Fruit fly (Drosophila melanogaster): ENCODE data around the gene CG31495.

Gene CG31495

DNA sequence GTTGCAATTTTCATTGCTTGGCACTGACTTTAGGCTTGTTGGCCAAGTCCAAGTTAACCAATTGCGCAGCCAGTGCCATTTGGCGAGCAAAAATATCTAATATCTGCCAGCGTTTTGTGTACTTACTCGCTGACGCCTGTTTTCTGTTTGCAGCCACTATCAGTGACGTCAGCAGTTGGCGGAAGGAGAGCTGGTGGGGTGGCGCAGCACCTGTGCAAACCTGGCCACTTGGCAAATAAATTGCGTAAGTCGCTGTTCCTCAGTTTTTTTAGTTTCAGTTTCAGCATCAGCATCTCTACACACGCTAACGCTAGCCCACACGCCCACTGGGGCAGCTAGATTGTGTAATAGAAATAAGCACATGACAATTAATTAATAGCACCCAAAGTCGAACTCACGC lies 20.7 kb downstream of the CG31495 start:
- TF ChIP-seq CG8478 (optimal IDR thresholded peaks at IDR 0.05) (no peak), CTCF (optimal IDR thresholded peaks at IDR 0.05) (no peak)

DNA sequence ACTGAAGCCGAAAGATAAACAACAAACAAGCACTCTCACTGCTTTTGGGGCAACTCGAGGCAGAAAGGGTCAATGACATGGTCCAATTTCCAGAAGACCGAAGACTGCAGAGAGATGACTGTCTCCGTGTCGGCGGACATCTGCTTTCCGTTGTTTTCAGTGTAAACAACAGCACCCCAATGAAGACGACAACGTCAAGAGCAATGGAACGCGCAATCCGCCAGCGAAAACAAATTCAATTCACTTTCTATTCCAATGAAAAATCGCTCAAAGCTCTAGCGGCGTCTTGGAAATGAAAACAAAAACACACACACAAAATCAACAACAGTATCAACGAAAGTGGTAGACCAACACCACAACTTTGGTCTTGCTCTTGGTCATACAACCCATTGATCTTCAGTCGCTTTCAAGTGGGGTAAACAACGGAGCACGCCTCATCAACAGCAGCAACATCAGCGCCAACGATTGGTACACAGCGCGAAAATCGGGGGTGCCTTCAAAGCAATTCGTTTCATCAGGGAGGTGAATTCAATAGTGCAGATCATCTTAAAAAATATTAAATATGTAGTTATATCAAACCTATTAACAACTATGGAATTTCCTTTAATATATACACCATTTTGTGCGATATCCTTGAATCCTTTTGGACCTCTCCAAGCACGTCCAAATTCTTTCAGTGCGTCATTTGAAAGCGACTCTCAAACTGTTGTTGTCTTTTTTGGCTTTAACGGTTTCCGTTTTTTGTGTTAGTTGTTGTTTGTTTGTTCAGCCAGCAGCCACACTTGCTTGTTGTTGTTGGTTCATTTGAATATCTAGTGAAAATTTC lies 22.0 kb downstream of the CG31495 start:
- TF ChIP-seq CG8478 (optimal IDR thresholded peaks at IDR 0.05) = no peak
- no peak for TF ChIP-seq CTCF (optimal IDR thresholded peaks at IDR 0.05)

DNA sequence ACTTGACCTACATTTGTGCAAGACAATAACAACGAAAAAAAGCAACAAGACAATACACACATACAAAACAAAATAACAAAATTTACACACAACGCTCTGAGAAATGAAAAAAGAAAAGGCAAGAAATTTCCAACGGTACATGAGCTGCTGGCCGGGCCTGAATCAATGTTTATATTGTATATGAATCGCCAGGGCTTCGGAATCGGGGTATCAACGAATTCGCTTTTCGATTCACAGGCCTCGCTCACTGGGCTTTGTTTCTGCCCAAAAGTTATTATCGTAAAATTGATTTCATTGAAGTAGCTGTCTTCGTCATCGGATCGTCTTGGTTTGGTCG lies 23.4 kb downstream of the CG31495 start:
- no peak for TF ChIP-seq CG8478 (optimal IDR thresholded peaks at IDR 0.05)

DNA sequence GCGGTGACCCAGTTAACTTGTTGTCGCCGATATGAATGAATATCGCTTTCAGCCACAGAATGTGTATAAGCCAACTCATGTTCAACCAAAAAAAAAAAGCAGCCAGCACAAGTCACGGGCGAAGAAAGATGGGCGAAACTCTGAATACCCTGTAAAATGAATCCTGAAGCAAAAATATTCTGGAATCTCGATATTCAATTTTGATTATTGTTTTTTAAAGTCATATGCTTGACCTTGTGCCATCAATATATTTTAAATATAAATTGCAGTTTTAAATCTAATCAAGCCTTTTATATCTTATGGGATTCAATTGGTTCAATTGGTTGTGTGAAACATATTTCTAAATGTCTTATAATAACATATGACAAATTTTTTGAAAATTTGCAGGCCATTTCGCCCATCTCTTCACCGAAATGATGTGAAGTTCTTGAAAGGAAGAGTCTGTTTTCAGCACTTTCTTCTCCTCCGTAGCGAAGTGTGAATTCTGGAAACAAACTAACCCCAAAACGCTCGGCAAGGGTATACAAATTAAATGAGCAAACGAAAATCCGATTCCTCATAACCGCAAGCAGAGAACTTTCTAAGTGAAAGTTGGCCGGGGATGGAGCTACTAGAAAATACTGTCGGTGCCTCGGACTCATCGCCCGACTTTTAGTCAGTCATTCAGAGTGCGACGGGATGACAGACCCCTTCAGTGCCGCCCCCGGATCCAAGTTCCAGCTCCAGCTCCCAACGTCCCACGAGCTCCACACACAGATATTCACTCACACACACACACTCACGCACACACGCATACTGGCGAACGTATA lies 24.0 kb downstream of the CG31495 start:
- TF ChIP-seq CTCF (optimal IDR thresholded peaks at IDR 0.05) (no peak), CG8478 (optimal IDR thresholded peaks at IDR 0.05) (no peak)

DNA sequence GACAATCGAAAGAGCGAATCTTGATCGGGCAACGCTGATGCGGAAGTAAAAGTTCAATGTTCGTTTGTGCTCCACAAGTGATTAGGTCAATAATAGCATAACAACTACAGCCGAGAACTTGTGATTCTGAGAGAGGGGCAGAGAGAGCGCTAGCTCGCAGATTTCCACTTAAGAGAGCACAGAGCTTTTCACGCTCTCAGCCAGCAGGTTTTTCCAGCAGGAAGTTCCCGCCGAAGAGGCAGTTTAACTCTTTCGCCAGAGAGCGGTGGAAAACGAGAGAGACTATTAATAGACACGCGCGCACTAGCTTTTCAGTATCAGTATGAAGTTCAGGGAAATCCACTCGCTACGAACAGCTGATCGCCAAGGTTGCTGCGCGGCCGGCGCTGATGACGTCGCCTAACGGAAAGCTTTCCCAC lies 24.7 kb downstream of the CG31495 start:
- TF ChIP-seq CG8478 (optimal IDR thresholded peaks at IDR 0.05) = no peak
- TF ChIP-seq CTCF (optimal IDR thresholded peaks at IDR 0.05) = no peak

DNA sequence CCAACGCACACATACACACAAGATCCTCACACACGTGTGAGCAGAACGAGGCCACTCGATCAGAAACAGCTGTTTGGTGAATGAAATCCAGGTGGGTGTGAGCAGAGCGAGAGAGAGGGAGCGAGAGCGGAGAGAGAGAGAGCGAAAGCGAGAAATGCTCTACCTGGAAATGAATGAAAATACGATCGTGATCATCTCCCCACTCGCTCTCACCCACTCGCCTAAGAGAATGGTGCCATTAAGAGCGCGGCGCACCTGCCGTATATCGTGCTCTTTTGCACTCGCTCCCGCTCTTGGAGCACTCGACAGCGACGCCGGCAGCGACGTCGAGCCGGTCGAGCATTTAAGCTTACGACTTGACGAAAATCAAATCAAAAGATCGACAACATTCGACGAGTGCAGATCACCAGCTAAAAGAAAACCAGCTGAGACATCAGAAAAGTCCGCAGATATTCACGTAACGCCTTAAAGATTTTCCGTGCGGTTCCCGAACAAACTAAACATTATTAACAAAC lies 26.9 kb downstream of the CG31495 start, which contains the start of the genes tal-1A, tal-2A, tal-3A and tal-AA:
TSS of gene tal-1A (plus strand) at position 374 of the 515 bp plus-strand sequence.
TSS of gene tal-2A (plus strand) at position 374 of the 515 bp plus-strand sequence.
TSS of gene tal-3A (plus strand) at position 374 of the 515 bp plus-strand sequence.
TSS of gene tal-AA (plus strand) at position 374 of the 515 bp plus-strand sequence.
- no peak for TF ChIP-seq CG8478 (optimal IDR thresholded peaks at IDR 0.05)
- no peak for TF ChIP-seq CTCF (optimal IDR thresholded peaks at IDR 0.05)

DNA sequence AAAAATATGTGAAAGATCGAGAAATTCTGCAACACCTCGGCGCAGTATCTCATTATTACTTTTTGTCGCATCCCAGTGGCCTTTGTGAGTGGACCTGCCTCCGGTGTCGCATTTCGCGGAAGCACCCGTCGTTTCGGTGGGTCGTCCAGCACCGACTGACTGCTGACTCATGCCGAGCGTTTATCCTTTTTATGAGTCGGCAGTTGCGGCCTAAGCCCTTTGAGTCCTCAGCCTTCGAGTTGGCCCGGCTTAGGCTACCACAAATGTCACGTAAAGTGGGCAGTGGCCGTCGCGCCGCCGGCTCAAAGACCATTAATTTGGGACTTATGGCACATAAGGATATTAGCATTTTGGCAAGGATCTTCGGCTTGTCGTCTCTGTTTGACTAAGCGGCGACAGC lies 28.0 kb downstream of the CG31495 start:
- no peak for TF ChIP-seq CTCF (optimal IDR thresholded peaks at IDR 0.05)
- no peak for TF ChIP-seq CG8478 (optimal IDR thresholded peaks at IDR 0.05)

DNA sequence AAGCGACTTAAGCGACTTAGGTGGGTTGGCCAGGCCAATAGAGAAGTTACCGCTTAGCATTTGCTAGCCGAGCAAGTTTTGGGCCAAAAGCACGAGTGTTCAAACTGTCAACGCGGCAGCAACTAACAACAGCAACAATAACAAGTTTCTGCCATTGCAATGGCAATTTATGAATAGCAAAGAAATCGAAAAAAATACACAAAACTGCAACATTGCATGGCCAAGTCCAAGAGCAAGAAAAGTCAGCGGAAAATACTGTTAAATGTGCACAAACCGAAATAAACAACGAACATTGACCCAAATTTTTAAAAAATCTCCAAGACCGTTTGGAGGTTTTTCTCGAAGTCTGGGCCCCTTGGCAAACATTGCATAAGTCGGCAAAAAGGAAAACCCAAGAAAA lies 29.4 kb downstream of the CG31495 start:
- TF ChIP-seq CG8478 (optimal IDR thresholded peaks at IDR 0.05) (no peak), CTCF (optimal IDR thresholded peaks at IDR 0.05) (no peak)

DNA sequence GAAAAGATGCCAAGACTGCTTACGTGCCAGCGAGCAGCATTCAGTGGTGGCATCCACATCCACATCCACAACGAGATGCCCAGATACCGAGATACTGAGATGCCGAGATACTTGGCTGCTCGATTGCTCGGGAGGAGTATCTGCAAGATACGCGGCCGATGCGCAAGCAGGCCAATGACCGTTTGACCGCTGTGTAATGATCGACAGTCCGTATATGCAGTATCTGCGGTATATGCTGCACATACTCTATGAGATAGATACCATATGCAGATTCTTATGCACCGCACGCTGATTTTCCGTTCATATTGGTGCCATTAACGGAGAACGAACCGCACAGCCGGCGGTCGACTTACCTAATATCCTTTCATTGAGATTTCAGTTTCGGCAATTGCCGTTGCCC lies 30.5 kb downstream of the CG31495 start:
- TF ChIP-seq CTCF (optimal IDR thresholded peaks at IDR 0.05) = no peak

DNA sequence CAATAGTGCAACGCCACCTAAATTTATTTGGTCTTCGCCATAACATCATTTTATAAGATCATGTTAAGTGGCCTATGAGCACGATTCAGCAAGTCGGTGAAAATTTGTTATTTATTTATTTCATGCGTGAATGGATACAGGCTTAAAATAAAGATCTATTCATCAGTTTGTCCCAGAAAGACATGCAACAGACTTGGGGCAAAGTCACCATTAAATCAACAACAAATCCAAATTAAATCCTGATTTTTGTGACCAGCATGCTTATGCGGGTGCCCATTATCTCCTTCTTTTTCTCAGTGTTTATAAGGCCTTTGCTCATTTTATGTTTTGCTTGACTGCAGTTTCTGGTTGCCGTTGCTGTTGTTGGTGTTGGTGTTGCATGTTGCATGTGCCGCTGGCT lies 31.8 kb downstream of the CG31495 start:
- TF ChIP-seq CG8478 (optimal IDR thresholded peaks at IDR 0.05) = no peak
- TF ChIP-seq CTCF (optimal IDR thresholded peaks at IDR 0.05) = no peak

DNA sequence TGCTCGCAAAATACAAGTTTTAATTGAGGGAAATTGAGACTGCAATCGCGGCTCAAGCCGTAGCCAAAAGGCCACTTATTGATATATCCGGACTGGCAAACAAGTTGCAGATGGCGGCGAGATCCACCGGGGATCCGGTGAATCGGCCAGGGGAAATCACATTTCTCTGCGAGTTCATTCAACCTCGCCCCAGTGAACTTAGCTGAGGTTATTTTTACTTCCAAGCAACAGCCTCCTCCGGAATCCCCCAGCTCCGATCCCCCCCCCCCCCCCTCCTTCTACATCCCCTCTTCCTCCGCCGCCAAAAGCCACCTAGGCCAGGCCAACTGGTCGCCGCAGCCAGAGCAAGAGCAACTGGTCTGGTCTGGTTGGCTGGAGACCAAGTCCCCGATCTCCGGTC lies 32.4 kb downstream of the CG31495 start:
- no peak for TF ChIP-seq CG8478 (optimal IDR thresholded peaks at IDR 0.05)
- TF ChIP-seq CTCF (optimal IDR thresholded peaks at IDR 0.05) = no peak

DNA sequence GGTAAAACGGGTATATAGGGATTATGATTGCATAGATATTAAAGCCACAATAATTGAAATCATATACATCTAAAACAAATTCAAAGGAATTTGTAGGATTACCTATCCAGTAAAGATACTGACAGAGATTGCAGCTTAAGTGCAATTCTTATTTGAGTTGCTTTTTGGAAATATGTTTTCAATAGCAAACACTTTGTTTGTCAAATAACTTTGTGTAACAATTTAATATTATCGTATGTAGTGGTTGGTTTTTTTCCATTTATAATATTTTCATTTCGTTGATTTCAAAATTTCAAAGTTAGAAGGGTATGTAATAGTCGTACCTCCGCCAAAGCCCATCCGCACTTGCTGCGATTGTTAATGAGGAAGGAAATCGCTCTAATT lies 33.0 kb downstream of the CG31495 start:
- TF ChIP-seq CG8478 (optimal IDR thresholded peaks at IDR 0.05) = no peak
- no peak for TF ChIP-seq CTCF (optimal IDR thresholded peaks at IDR 0.05)

DNA sequence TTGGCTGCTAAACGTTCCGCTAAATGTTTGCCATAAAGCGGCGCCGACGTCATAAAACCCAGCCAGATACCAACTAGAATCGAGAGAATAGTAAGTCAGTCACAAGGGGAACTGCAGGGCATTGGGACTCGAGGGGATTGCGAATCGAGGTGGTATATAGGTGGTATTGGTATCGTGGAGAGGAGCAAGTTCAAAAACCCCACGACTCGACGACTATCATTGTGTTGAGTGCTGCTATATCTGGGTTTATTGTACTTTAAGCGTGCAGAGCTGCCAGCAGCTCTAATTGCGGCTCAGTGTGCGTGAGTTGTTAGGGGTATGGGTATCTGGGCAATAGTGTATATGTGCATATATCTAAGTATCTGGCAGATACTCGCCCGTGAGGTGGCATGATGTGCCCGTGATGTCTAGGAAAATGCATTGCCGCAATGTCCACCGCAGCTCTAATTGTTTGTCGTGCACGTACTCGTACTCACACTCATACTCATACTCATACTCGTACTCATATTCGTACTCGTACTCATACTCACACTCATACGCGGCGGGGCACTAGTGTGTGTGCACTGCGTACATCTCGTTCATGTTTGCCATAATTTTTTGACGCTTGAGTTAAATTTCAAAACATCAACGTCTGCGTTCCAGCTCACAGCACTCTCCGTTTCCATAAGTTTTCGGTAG lies 33.6 kb downstream of the CG31495 start:
- TF ChIP-seq CTCF (optimal IDR thresholded peaks at IDR 0.05) = no peak
- TF ChIP-seq CG8478 (optimal IDR thresholded peaks at IDR 0.05) = no peak

DNA sequence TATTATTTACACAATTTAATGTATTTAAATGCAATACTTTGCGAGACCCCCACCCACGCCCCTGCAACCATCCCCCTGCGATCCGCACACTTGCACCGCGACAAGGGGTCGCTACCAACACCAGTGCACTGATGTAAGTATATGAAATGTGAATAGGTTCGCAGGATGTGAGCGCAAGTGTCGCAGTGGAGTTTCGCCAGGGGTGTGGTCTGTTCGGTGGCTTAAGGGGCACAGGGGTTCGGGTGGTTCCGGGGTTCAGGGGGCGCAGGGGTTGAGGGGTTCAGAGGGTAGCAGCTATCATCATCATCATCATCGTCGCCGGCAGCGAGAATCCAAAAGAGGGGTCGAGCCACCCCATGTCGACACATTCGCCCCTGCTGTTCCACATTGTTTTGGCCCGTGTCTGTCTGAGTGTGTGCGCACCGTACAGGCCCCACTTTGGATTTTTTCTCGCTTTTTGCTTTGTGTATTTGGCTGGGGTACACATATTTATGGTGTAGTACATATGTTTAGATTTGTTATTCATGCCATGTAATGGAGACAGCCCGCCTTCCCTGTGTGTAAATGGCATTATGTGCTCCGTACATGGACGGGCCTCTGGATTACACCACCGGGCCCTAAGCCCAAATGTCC lies 34.6 kb downstream of the CG31495 start:
- TF ChIP-seq CTCF (optimal IDR thresholded peaks at IDR 0.05) (no peak), CG8478 (optimal IDR thresholded peaks at IDR 0.05) (no peak)
